Fruit fly (Drosophila melanogaster) whole organism, prepupa: Measurements from ENCODE around the gene sog.

Experiments used
- Blimp-1 ChIP-seq: fragments of 200-800 bp; sonication (Bioruptor generic); optimal IDR thresholded peaks from 3 replicates; lab custom pipeline; 2017; ENCODE audit warnings: missing biosample characterization, missing genetic modification characterization, mild to moderate bottlenecking, moderate library complexity, missing genetic modification reagents
- CG10631 ChIP-seq: fragments of 200-800 bp; sonication (Bioruptor generic); optimal IDR thresholded peaks from 2 replicates; lab custom pipeline; 2016; ENCODE audit warnings: missing biosample characterization, missing genetic modification characterization
- CG10669 ChIP-seq: fragments of 200-800 bp; sonication (Bioruptor generic); optimal IDR thresholded peaks from 3 replicates; lab custom pipeline; 2018; ENCODE audit warnings: missing biosample characterization, mild to moderate bottlenecking, missing genetic modification characterization, moderate library complexity
- CG11294 ChIP-seq: fragments of 200-800 bp; sonication (Bioruptor generic); IDR thresholded peaks from 2 replicates; pipeline ENCODE4 v1.3.6; 2022; ENCODE audit warnings: missing biosample characterization, missing genetic modification characterization
- CG11762 ChIP-seq: fragments of 200-800 bp; sonication (Bioruptor generic); optimal IDR thresholded peaks from 3 replicates; lab custom pipeline; 2016; ENCODE audit warnings: missing biosample characterization, missing genetic modification characterization; ENCODE audit not compliant: insufficient read depth
- CG11902 ChIP-seq: fragments of 200-800 bp; sonication (Bioruptor generic); optimal IDR thresholded peaks from 3 replicates; lab custom pipeline; 2016; ENCODE audit warnings: missing biosample characterization, missing genetic modification characterization
- CG1621 ChIP-seq: fragments of 200-800 bp; sonication (Bioruptor generic); optimal IDR thresholded peaks from 3 replicates; lab custom pipeline; 2018; ENCODE audit warnings: missing biosample characterization, mild to moderate bottlenecking, missing genetic modification characterization
- CG16779 ChIP-seq: fragments of 200-800 bp; sonication (Bioruptor generic); optimal IDR thresholded peaks from 3 replicates; lab custom pipeline; 2017; ENCODE audit warnings: missing biosample characterization, mild to moderate bottlenecking, missing genetic modification characterization
- CG31627 ChIP-seq: fragments of 200-800 bp; sonication (Bioruptor generic); optimal IDR thresholded peaks from 3 replicates; lab custom pipeline; 2016; ENCODE audit warnings: missing biosample characterization, missing genetic modification characterization
- CG34406 ChIP-seq: fragments of 200-800 bp; sonication (Bioruptor generic); optimal IDR thresholded peaks from 3 replicates; lab custom pipeline; 2016; ENCODE audit warnings: missing biosample characterization, missing genetic modification characterization
- CG3919 ChIP-seq: fragments of 200-800 bp; sonication (Bioruptor generic); optimal IDR thresholded peaks from 3 replicates; lab custom pipeline; 2016; ENCODE audit warnings: missing biosample characterization, missing genetic modification characterization
- CG4318 ChIP-seq: fragments of 200-800 bp; sonication (Bioruptor generic); optimal IDR thresholded peaks from 3 replicates; lab custom pipeline; 2017; ENCODE audit warnings: missing biosample characterization, mild to moderate bottlenecking, missing genetic modification characterization
- CG6163 ChIP-seq: fragments of 200-800 bp; sonication (Bioruptor generic); IDR thresholded peaks from 3 replicates; pipeline ENCODE4 v1.3.6; 2022; ENCODE audit warnings: missing biosample characterization, missing genetic modification characterization
- CG6276 ChIP-seq: fragments of 200-800 bp; sonication (Bioruptor generic); optimal IDR thresholded peaks from 2 replicates; lab custom pipeline; 2017; ENCODE audit warnings: missing biosample characterization, mild to moderate bottlenecking, missing genetic modification characterization
- CG6792 ChIP-seq: fragments of 200-800 bp; sonication (Bioruptor generic); optimal IDR thresholded peaks from 3 replicates; lab custom pipeline; 2016; ENCODE audit warnings: missing biosample characterization, missing genetic modification characterization
- CG6808 ChIP-seq: fragments of 200-800 bp; sonication (Bioruptor generic); optimal IDR thresholded peaks from 3 replicates; lab custom pipeline; 2017; ENCODE audit warnings: missing biosample characterization, missing genetic modification characterization, mild to moderate bottlenecking, moderate library complexity, missing genetic modification reagents
- CG6854 ChIP-seq: fragments of 200-800 bp; sonication (Bioruptor generic); optimal IDR thresholded peaks from 2 replicates; lab custom pipeline; 2017; ENCODE audit warnings: missing biosample characterization, mild to moderate bottlenecking, missing genetic modification characterization
- CG7368 ChIP-seq: fragments of 200-800 bp; sonication (Bioruptor generic); optimal IDR thresholded peaks from 3 replicates; lab custom pipeline; 2016; ENCODE audit warnings: missing biosample characterization, missing genetic modification characterization
- CG8119 ChIP-seq: fragments of 200-800 bp; sonication (Bioruptor generic); IDR thresholded peaks from 3 replicates; pipeline ENCODE4 v1.3.6; 2022; ENCODE audit warnings: missing biosample characterization, missing genetic modification characterization
- CG8319 ChIP-seq: fragments of 200-800 bp; sonication (Bioruptor generic); optimal IDR thresholded peaks from 3 replicates; lab custom pipeline; 2016; ENCODE audit warnings: missing biosample characterization, missing genetic modification characterization
- CG8632 ChIP-seq: fragments of 200-800 bp; sonication (Bioruptor generic); optimal IDR thresholded peaks from 3 replicates; lab custom pipeline; 2016; ENCODE audit warnings: missing biosample characterization, missing genetic modification characterization
- CG9139 ChIP-seq: fragments of 200-800 bp; sonication (Bioruptor generic); optimal IDR thresholded peaks from 3 replicates; lab custom pipeline; 2017; ENCODE audit warnings: missing biosample characterization, mild to moderate bottlenecking, missing genetic modification characterization
- Eip75B ChIP-seq: fragments of 200-800 bp; sonication (Bioruptor generic); optimal IDR thresholded peaks from 3 replicates; lab custom pipeline; 2016; ENCODE audit warnings: missing biosample characterization, missing genetic modification characterization
- Eip78C ChIP-seq: fragments of 200-800 bp; sonication (Bioruptor generic); peaks from one replicate; lab custom pipeline; 2016; ENCODE audit warnings: missing biosample characterization, missing genetic modification characterization
- Ets21C ChIP-seq: fragments of 200-800 bp; sonication (Bioruptor generic); optimal IDR thresholded peaks from 3 replicates; lab custom pipeline; 2016; ENCODE audit warnings: missing biosample characterization, missing genetic modification characterization
- Ets96B ChIP-seq: fragments of 200-800 bp; optimal IDR thresholded peaks from 2 replicates; lab custom pipeline; 2019; ENCODE audit warnings: missing biosample characterization, mild to moderate bottlenecking, missing genetic modification characterization, moderate library complexity
- Gug ChIP-seq: fragments of 200-800 bp; sonication (Bioruptor generic); IDR thresholded peaks from 2 replicates; pipeline ENCODE4 v1.3.6; 2022; ENCODE audit warnings: missing biosample characterization, missing genetic modification characterization
- Hr38 ChIP-seq: sonication (Bioruptor generic); optimal IDR thresholded peaks from 2 replicates; lab custom pipeline; 2016; ENCODE audit warnings: missing biosample characterization, missing genetic modification characterization
- Hr39 ChIP-seq: fragments of 200-800 bp; sonication (Bioruptor generic); optimal IDR thresholded peaks from 2 replicates; lab custom pipeline; 2016; ENCODE audit warnings: missing biosample characterization, missing genetic modification characterization
- Lpt ChIP-seq: fragments of 200-800 bp; sonication (Bioruptor generic); optimal IDR thresholded peaks from 3 replicates; lab custom pipeline; 2016; ENCODE audit warnings: missing biosample characterization, missing genetic modification characterization
- Met ChIP-seq: fragments of 200-800 bp; sonication (Bioruptor generic); optimal IDR thresholded peaks from 3 replicates; lab custom pipeline; 2016; ENCODE audit warnings: missing biosample characterization, missing genetic modification characterization
- OdsH ChIP-seq: fragments of 200-800 bp; sonication (Bioruptor generic); optimal IDR thresholded peaks from 3 replicates; lab custom pipeline; 2016; ENCODE audit warnings: missing biosample characterization, missing genetic modification characterization
- Smox ChIP-seq: fragments of 200-800 bp; sonication (Bioruptor generic); optimal IDR thresholded peaks from 3 replicates; lab custom pipeline; 2016; ENCODE audit warnings: missing biosample characterization, missing genetic modification characterization
- Sox102F ChIP-seq: fragments of 200-800 bp; sonication (Bioruptor generic); optimal IDR thresholded peaks from 2 replicates; lab custom pipeline; 2016; ENCODE audit warnings: missing biosample characterization, mild to moderate bottlenecking, missing genetic modification characterization
- Sox14 ChIP-seq: fragments of 200-800 bp; sonication (Bioruptor generic); optimal IDR thresholded peaks from 3 replicates; lab custom pipeline; 2016; ENCODE audit warnings: missing biosample characterization, missing genetic modification characterization
- Sox15 ChIP-seq: fragments of 200-800 bp; sonication (Bioruptor generic); optimal IDR thresholded peaks from 3 replicates; lab custom pipeline; 2016; ENCODE audit warnings: missing biosample characterization, missing genetic modification characterization
- achi ChIP-seq: fragments of 200-800 bp; sonication (Bioruptor generic); optimal IDR thresholded peaks from 3 replicates; lab custom pipeline; 2016; ENCODE audit warnings: missing biosample characterization, missing genetic modification characterization
- acj6 ChIP-seq: fragments of 200-800 bp; sonication (Bioruptor generic); optimal IDR thresholded peaks from 3 replicates; lab custom pipeline; 2016; ENCODE audit warnings: missing biosample characterization, missing genetic modification characterization
- cyc ChIP-seq: fragments of 200-800 bp; sonication (Bioruptor generic); optimal IDR thresholded peaks from 3 replicates; lab custom pipeline; 2016; ENCODE audit warnings: missing biosample characterization, missing genetic modification characterization
- dac ChIP-seq: fragments of 200-800 bp; sonication (Bioruptor generic); optimal IDR thresholded peaks from 2 replicates; lab custom pipeline; 2017; ENCODE audit warnings: missing biosample characterization, mild to moderate bottlenecking, missing genetic modification characterization
- dsx ChIP-seq: fragments of 200-800 bp; optimal IDR thresholded peaks from 3 replicates; lab custom pipeline; 2019; ENCODE audit warnings: missing biosample characterization, mild to moderate bottlenecking, missing genetic modification characterization, moderate library complexity; ENCODE audit not compliant: poor library complexity, severe bottlenecking
- eg ChIP-seq: fragments of 200-800 bp; sonication (Bioruptor generic); IDR thresholded peaks from 3 replicates; pipeline ENCODE4 v1.3.6; 2022; ENCODE audit warnings: missing biosample characterization, missing genetic modification characterization
- fd59A ChIP-seq: fragments of 200-800 bp; sonication (Bioruptor generic); optimal IDR thresholded peaks from 2 replicates; lab custom pipeline; 2017; ENCODE audit warnings: missing biosample characterization, mild to moderate bottlenecking, missing genetic modification characterization, missing genetic modification reagents
- lz ChIP-seq: fragments of 200-800 bp; sonication (Bioruptor generic); optimal IDR thresholded peaks from 3 replicates; lab custom pipeline; 2016; ENCODE audit warnings: missing biosample characterization, missing genetic modification characterization
- net ChIP-seq: fragments of 200-800 bp; sonication (Bioruptor generic); optimal IDR thresholded peaks from 3 replicates; lab custom pipeline; 2016; ENCODE audit warnings: missing biosample characterization, missing genetic modification characterization
- pdm3 ChIP-seq: fragments of 200-800 bp; sonication (Bioruptor generic); optimal IDR thresholded peaks from 3 replicates; lab custom pipeline; 2016; ENCODE audit warnings: missing biosample characterization, missing genetic modification characterization
- salr ChIP-seq, 2 experiments: fragments of 200-800 bp; sonication (Bioruptor generic); optimal IDR thresholded peaks; 3 replicates each; lab custom pipeline; 2016 to 2018; ENCODE audit warnings: missing biosample characterization in 2 of 2, missing genetic modification characterization in 2 of 2, mild to moderate bottlenecking in 1 of 2
- spab ChIP-seq: fragments of 200-800 bp; sonication (Bioruptor generic); optimal IDR thresholded peaks from 2 replicates; lab custom pipeline; 2017; ENCODE audit warnings: missing biosample characterization, mild to moderate bottlenecking, missing genetic modification characterization, missing genetic modification reagents
- ss ChIP-seq, 2 experiments: fragments of 200-800 bp; sonication (Bioruptor generic); optimal IDR thresholded peaks; 2 replicates in 1 of 2; 3 replicates in 1 of 2; lab custom pipeline; 2017 to 2018; ENCODE audit warnings: mild to moderate bottlenecking in 2 of 2, missing biosample characterization in 2 of 2, missing genetic modification characterization in 2 of 2, moderate library complexity in 1 of 2
- svp ChIP-seq: fragments of 200-800 bp; sonication (Bioruptor generic); peaks from one replicate; lab custom pipeline; 2016; ENCODE audit warnings: missing biosample characterization, missing genetic modification characterization
- topi ChIP-seq: fragments of 200-800 bp; sonication (Bioruptor generic); optimal IDR thresholded peaks from 3 replicates; lab custom pipeline; 2016; ENCODE audit warnings: missing biosample characterization, missing genetic modification characterization
- vri ChIP-seq: fragments of 200-800 bp; sonication (Bioruptor generic); optimal IDR thresholded peaks from 3 replicates; lab custom pipeline; 2016; ENCODE audit warnings: missing biosample characterization, mild to moderate bottlenecking, missing genetic modification characterization

sog gene

DNA sequence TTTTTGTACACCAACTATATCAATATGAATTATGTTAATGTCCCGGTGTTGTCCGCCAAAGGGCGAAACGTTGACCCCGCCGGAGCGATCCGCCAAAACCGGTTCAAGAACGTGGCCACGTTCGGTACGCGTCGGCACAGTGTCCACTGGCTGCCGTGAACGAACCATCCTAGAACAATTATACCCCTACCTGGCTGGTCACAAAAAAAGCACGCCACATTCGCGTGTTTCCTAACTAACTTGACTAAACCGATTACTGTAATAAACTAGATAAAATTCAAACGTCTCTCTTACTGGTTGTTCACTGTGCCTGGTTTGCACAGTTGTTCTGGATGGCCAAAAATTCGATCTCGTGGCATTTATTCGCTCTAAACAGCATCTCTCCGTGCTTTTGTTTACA is 53.7 kb downstream of the sog start:
- TF ChIP-seq vri (GFP tag; lab: Kevin White, UChicago) (peak; percentile 96), pdm3 (peak; percentile 95), Hr39 (peak; percentile 97), Eip78C (GFP tag; lab: Kevin White, UChicago) (peak; percentile 97), Gug (GFP tag; lab: Robert Waterston, UW) (peak; percentile 89), CG10669 (GFP tag; lab: Kevin White, UChicago) (peak; percentile 90), dsx (GFP tag; lab: Kevin White, UChicago) (peak; percentile 89), CG11762 (peak; percentile 85), CG6276 (GFP tag; lab: Kevin White, UChicago) (no peak), Eip75B (GFP tag; lab: Kevin White, UChicago) (peak; percentile 93), CG6163 (peak; percentile 97), Ets96B (peak; percentile 85), dac (peak; percentile 76), OdsH (GFP tag; lab: Kevin White, UChicago) (peak; percentile 93), CG31627 (GFP tag; lab: Kevin White, UChicago) (peak; percentile 97), acj6 (GFP tag; lab: Kevin White, UChicago) (peak; percentile 94), CG3919 (GFP tag; lab: Kevin White, UChicago) (peak; percentile 97), lz (peak; percentile 96), fd59A (GFP tag; lab: Kevin White, UChicago) (peak; percentile 90), CG8632 (GFP tag; lab: Kevin White, UChicago) (peak; percentile 89), spab (peak; percentile 86), CG8119 (GFP tag; lab: Robert Waterston, UW) (peak; percentile 89), CG8319 (GFP tag; lab: Kevin White, UChicago) (peak; percentile 88), Sox15 (peak; percentile 88), Smox (GFP tag; lab: Kevin White, UChicago) (peak; percentile 94), net (GFP tag; lab: Kevin White, UChicago) (peak; percentile 91), CG7368 (GFP tag; lab: Kevin White, UChicago) (no peak), Blimp-1 (GFP tag; lab: Kevin White, UChicago) (peak; percentile 83), CG6808 (GFP tag; lab: Kevin White, UChicago) (peak; percentile 90), CG10631 (GFP tag; lab: Kevin White, UChicago) (peak; percentile 93), achi (peak; percentile 92), CG6854 (GFP tag; lab: Kevin White, UChicago) (peak; percentile 93), CG34406 (GFP tag; lab: Kevin White, UChicago) (peak; percentile 90), CG9139 (GFP tag; lab: Kevin White, UChicago) (peak; percentile 81), CG16779 (tag; lab: Kevin White, UChicago) (no peak), CG1621 (peak; percentile 94), Ets21C (GFP tag; lab: Kevin White, UChicago) (peak; percentile 94), Sox102F (peak; percentile 97), CG11902 (peak; percentile 92), eg (GFP tag; lab: Robert Waterston, UW) (peak; percentile 94), ss (GFP tag; optimal IDR thresholded peaks at IDR 0.05; lab: Kevin White, UChicago) (peak; percentile 90 to 92), Sox14 (GFP tag; lab: Kevin White, UChicago) (peak; percentile 97), cyc (GFP tag; lab: Kevin White, UChicago) (peak; percentile 97), Hr38 (no peak), CG4318 (GFP tag; lab: Kevin White, UChicago) (no peak), Met (peak; percentile 97), topi (peak; percentile 97), svp (peak; percentile 98), CG11294 (GFP tag; lab: Robert Waterston, UW) (peak; percentile 88), salr (GFP tag; optimal IDR thresholded peaks at IDR 0.05; lab: Kevin White, UChicago) (peak; percentile 73 to 90), CG6792 (peak; percentile 94), Lpt (peak; percentile 87)
